Fruit fly (Drosophila melanogaster) S2 (cell line): Measurements from ENCODE around the gene Decay.

ENCODE experiments used
- CG8478 ChIP-seq: fragments of >200 bp; optimal IDR thresholded peaks from 2 replicates; lab custom pipeline; 2018
- CTCF ChIP-seq, 2 experiments: fragments of >200 bp; optimal IDR thresholded peaks; 2 replicates each; lab custom pipeline; 2018

DNA sequence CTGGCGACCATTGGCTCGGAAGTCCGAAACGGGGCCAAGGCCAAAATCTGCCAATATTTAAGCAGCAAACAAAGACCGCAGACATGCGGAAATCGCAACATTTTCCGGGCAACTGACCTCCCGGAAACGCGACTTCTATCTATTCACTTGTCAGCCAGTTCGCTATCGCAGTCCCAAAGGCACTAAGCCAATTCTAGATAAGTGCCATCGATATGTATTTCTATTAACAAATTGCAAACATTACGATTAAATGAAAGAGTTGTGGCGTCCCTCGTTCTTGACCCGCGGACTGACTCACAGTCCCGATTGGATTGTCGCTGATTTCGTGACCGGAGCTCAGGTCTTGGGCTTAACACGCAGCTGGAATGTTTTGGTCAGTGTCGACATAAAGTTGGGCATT is 2.0 kb downstream of the Decay start, which contains the start of gene Gr89a:
- TF ChIP-seq CTCF (optimal IDR thresholded peaks at IDR 0.05; lab: Kevin White, UChicago), result no peak
- TF ChIP-seq CG8478 (lab: Kevin White, UChicago), result no peak
